Worm (Caenorhabditis elegans): ENCODE data around the gene T01B7.13.

The T01B7.13 gene

ce11 chrII:8704413-8704874, 10.8 kb upstream of the T01B7.13 start, which contains the start of gene prx-5:
Gene prx-5, plus strand, starts transcription at chrII:8704824.
- TF ChIP-seq lin-35 (GFP tag; optimal IDR thresholded peaks at IDR 0.05), result no peak
- TF ChIP-seq nhr-80 (tag; optimal IDR thresholded peaks at IDR 0.05), result peak; percentile 16

- TF ChIP-seq athp-1 (tag; optimal IDR thresholded peaks at IDR 0.05) (no peak), somi-1 (GFP tag; optimal IDR thresholded peaks at IDR 0.05) (peak; percentile 49), efl-1 (GFP tag; optimal IDR thresholded peaks at IDR 0.05) (no peak), hmg-20 (GFP tag; IDR thresholded peaks at IDR 0.05) (no peak)
These were observed 8.2 kb upstream of the T01B7.13 start, which contains the start of gene cup-16 for ce11 chrII:8707024-8707423. Gene cup-16, plus strand, starts transcription at chrII:8707155.

ce11 chrII:8710317-8710716, 4.9 kb upstream of the T01B7.13 start, which contains the start of gene srg-15:
Gene srg-15, minus strand, starts transcription at chrII:8710417.
- no peak for TF ChIP-seq C06A6.2 (GFP tag; conservative IDR thresholded peaks at IDR 0.05)
- TF ChIP-seq madf-8 (GFP tag; conservative IDR thresholded peaks at IDR 0.05), result no peak
- no peak for TF ChIP-seq ceh-58 (GFP tag; IDR thresholded peaks at IDR 0.05)
- TF ChIP-seq nhr-120 (GFP tag; IDR thresholded peaks at IDR 0.05), result no peak
- TF ChIP-seq Y95B8A.8 (GFP tag; IDR thresholded peaks at IDR 0.05), result no peak
- no peak for TF ChIP-seq lsy-27 (tag; optimal IDR thresholded peaks at IDR 0.05; ENCODE audit: borderline replicate concordance, insufficient read depth)
- no peak for TF ChIP-seq gei-17 (GFP tag; optimal IDR thresholded peaks at IDR 0.05)
- no peak for TF ChIP-seq lag-1 (GFP tag; IDR thresholded peaks at IDR 0.05)
- TF ChIP-seq lir-1 (GFP tag; conservative IDR thresholded peaks at IDR 0.05), result no peak
- TF ChIP-seq tbp1 (GFP tag; optimal IDR thresholded peaks at IDR 0.05), result no peak
- no peak for TF ChIP-seq egl-18 (GFP tag; IDR thresholded peaks at IDR 0.05)
- no peak for TF ChIP-seq fkh-3 (tag; optimal IDR thresholded peaks at IDR 0.05)
- no peak for TF ChIP-seq B0261.1 (tag; optimal IDR thresholded peaks at IDR 0.05)

- TF ChIP-seq nhr-80 (tag; optimal IDR thresholded peaks at IDR 0.05), result peak; percentile 3
- TF ChIP-seq attf-5 (GFP tag; optimal IDR thresholded peaks at IDR 0.05), result peak; percentile 29
- TF ChIP-seq efl-1 (GFP tag; optimal IDR thresholded peaks at IDR 0.05), result peak; percentile 46
- no peak for TF ChIP-seq D2030.7 (GFP tag; IDR thresholded peaks at IDR 0.05)
- no peak for TF ChIP-seq ZK185.1 (tag; optimal IDR thresholded peaks at IDR 0.05; ENCODE audit: poor library complexity, severe bottlenecking)
- no peak for TF ChIP-seq ceh-79 (tag; optimal IDR thresholded peaks at IDR 0.05)
- TF ChIP-seq lsy-27 (tag; optimal IDR thresholded peaks at IDR 0.05; ENCODE audit: borderline replicate concordance, insufficient read depth), result no peak
- TF ChIP-seq ceh-100 (GFP tag; IDR thresholded peaks at IDR 0.05), result peak; percentile 25; the same call in 1 of the 2 replicates
These were observed 1.2 kb downstream of the T01B7.13 start, which contains the start of the genes cyn-11 and T01B7.5 for ce11 chrII:8716231-8716878. Gene cyn-11, minus strand, starts transcription at chrII:8716281. Gene T01B7.5, plus strand, starts transcription at chrII:8716828.

ce11 chrII:8717579-8717978, 2.4 kb downstream of the T01B7.13 start:
- TF ChIP-seq him-1 (tag; optimal IDR thresholded peaks at IDR 0.05) (no peak), mxl-1 (tag; optimal IDR thresholded peaks at IDR 0.05) (no peak), rpc-1 (optimal IDR thresholded peaks at IDR 0.05) (no peak), rpc-1 (tag; optimal IDR thresholded peaks at IDR 0.05) (no peak), somi-1 (GFP tag; optimal IDR thresholded peaks at IDR 0.05) (no peak), F52B5.7 (tag; optimal IDR thresholded peaks at IDR 0.05) (no peak), unc-62 (GFP tag; optimal IDR thresholded peaks at IDR 0.05) (no peak), tbp1 (GFP tag; optimal IDR thresholded peaks at IDR 0.05) (no peak), lir-1 (GFP tag; conservative IDR thresholded peaks at IDR 0.05) (no peak), nfyb-1 (GFP tag; IDR thresholded peaks at IDR 0.05) (no peak), Y95B8A.8 (GFP tag; IDR thresholded peaks at IDR 0.05) (no peak), hlh-26 (GFP tag; conservative IDR thresholded peaks at IDR 0.05) (no peak), ama-1 (optimal IDR thresholded peaks at IDR 0.05) (no peak), ama-1 (GFP tag; optimal IDR thresholded peaks at IDR 0.05) (no peak), ccch-3 (GFP tag; optimal IDR thresholded peaks at IDR 0.05) (no peak), snpc-1.1 (tag; optimal IDR thresholded peaks at IDR 0.05; ENCODE audit: insufficient read depth) (no peak), F33H1.4 (GFP tag; IDR thresholded peaks at IDR 0.05) (no peak)

All from whole organism, young adult.